In genomic region chrII:9343955-9344354, ce11 we compare ENCODE assay signal across 5 worm cellular contexts.
A peak's percentile ranks its signal among the peaks of the same experiment; 100 is the strongest.
TF ChIP-seq lines count a peak whose summit lies in the region.

No protein-coding gene starts in this region.

TF ChIP-seq in whole organism, L1 larva, 84 proteins besides CTCF, POLR2A, EP300 and RAD21 (continues in another document):
- TF ChIP-seq unc-86 (tag; optimal IDR thresholded peaks at IDR 0.05; lab: Kevin White, UChicago) (no peak), blmp-1 (tag; optimal IDR thresholded peaks at IDR 0.05; lab: Kevin White, UChicago) (peak; percentile 96), swsn-7 (tag; optimal IDR thresholded peaks at IDR 0.05; lab: Kevin White, UChicago) (no peak), grh-1 (GFP tag; IDR thresholded peaks at IDR 0.05; lab: Robert Waterston, UW) (peak; percentile 38; the same call in 1 of the 2 replicates), nhr-85 (tag; lab: Kevin White, UChicago) (peak; percentile 94), snu-23 (GFP tag; optimal IDR thresholded peaks at IDR 0.05; lab: Kevin White, UChicago) (peak; percentile 48), pag-3 (tag; optimal IDR thresholded peaks at IDR 0.05; lab: Kevin White, UChicago; ENCODE audit: borderline replicate concordance, insufficient read depth) (no peak), xbp-1 (tag; optimal IDR thresholded peaks at IDR 0.05; lab: Kevin White, UChicago) (no peak), nhr-12 (tag; optimal IDR thresholded peaks at IDR 0.05; lab: Kevin White, UChicago) (no peak), lin-14 (GFP tag; optimal IDR thresholded peaks at IDR 0.05; lab: Kevin White, UChicago) (peak; percentile 84), tbx-2 (tag; optimal IDR thresholded peaks at IDR 0.05; lab: Kevin White, UChicago) (peak; percentile 59), fkh-4 (tag; optimal IDR thresholded peaks at IDR 0.05; lab: Kevin White, UChicago; ENCODE audit: borderline replicate concordance) (no peak), nhr-19 (GFP tag; conservative IDR thresholded peaks at IDR 0.05; lab: Robert Waterston, UW) (peak; percentile 53), sox-4 (tag; optimal IDR thresholded peaks at IDR 0.05; lab: Kevin White, UChicago) (no peak), isw-1 (GFP tag; IDR thresholded peaks at IDR 0.05; lab: Robert Waterston, UW) (no peak), ztf-11 (tag; optimal IDR thresholded peaks at IDR 0.05; lab: Kevin White, UChicago) (no peak), nhr-90 (tag; optimal IDR thresholded peaks at IDR 0.05; lab: Kevin White, UChicago; ENCODE audit: poor library complexity) (peak; percentile 48), egl-13 (tag; optimal IDR thresholded peaks at IDR 0.05; lab: Kevin White, UChicago) (no peak)

TF ChIP-seq in whole organism, L2 larva, 48 proteins besides CTCF, POLR2A, EP300 and RAD21 (continues in another document):
- TF ChIP-seq unc-39 (tag; optimal IDR thresholded peaks at IDR 0.05; lab: Kevin White, UChicago): no peak
- TF ChIP-seq ZK546.5 (tag; optimal IDR thresholded peaks at IDR 0.05; lab: Kevin White, UChicago): no peak
- no peak for TF ChIP-seq snpc-4 (tag; optimal IDR thresholded peaks at IDR 0.05; lab: Kevin White, UChicago)
- TF ChIP-seq sem-4 (tag; optimal IDR thresholded peaks at IDR 0.05; lab: Kevin White, UChicago): no peak
- TF ChIP-seq mdl-1 (tag; optimal IDR thresholded peaks at IDR 0.05; lab: Kevin White, UChicago): peak in 1 of 2 experiments; percentile 7
- TF ChIP-seq lin-13 (GFP tag; optimal IDR thresholded peaks at IDR 0.05; lab: Kevin White, UChicago): no peak
- TF ChIP-seq skn-1 (tag; optimal IDR thresholded peaks at IDR 0.05; lab: Kevin White, UChicago): no peak
- TF ChIP-seq ztf-11 (tag; optimal IDR thresholded peaks at IDR 0.05; lab: Kevin White, UChicago): no peak
- TF ChIP-seq nhr-25 (tag; optimal IDR thresholded peaks at IDR 0.05; lab: Kevin White, UChicago): peak; percentile 69
- TF ChIP-seq mab-5 (tag; optimal IDR thresholded peaks at IDR 0.05; lab: Kevin White, UChicago): no peak
- peak; percentile 85 for TF ChIP-seq blmp-1 (tag; optimal IDR thresholded peaks at IDR 0.05; lab: Kevin White, UChicago; ENCODE audit: insufficient read depth)
- no peak for TF ChIP-seq lin-39 (tag; optimal IDR thresholded peaks at IDR 0.05; lab: Kevin White, UChicago)
- TF ChIP-seq alr-1 (tag; optimal IDR thresholded peaks at IDR 0.05; lab: Kevin White, UChicago): no peak
- no peak for TF ChIP-seq nhr-11 (tag; optimal IDR thresholded peaks at IDR 0.05; lab: Kevin White, UChicago)
- peak; percentile 93 for TF ChIP-seq nhr-21 (tag; optimal IDR thresholded peaks at IDR 0.05; lab: Kevin White, UChicago)
- TF ChIP-seq gmeb-1 (tag; optimal IDR thresholded peaks at IDR 0.05; lab: Kevin White, UChicago): peak; percentile 43
- TF ChIP-seq ceh-82 (tag; optimal IDR thresholded peaks at IDR 0.05; lab: Kevin White, UChicago): no peak
- TF ChIP-seq Y55F3AM.14 (GFP tag; optimal IDR thresholded peaks at IDR 0.05; lab: Kevin White, UChicago): no peak
- TF ChIP-seq lin-11 (tag; optimal IDR thresholded peaks at IDR 0.05; lab: Kevin White, UChicago): no peak
- no peak for TF ChIP-seq ama-1 (optimal IDR thresholded peaks at IDR 0.05; lab: Kevin White, UChicago)

TF ChIP-seq in whole organism, L3 larva, 47 proteins besides CTCF, POLR2A, EP300 and RAD21:
- peak; percentile 92 for TF ChIP-seq nhr-43 (tag; optimal IDR thresholded peaks at IDR 0.05; lab: Kevin White, UChicago; ENCODE audit: poor library complexity, severe bottlenecking)
- TF ChIP-seq pqm-1 (tag; optimal IDR thresholded peaks at IDR 0.05; lab: Kevin White, UChicago): no peak
- peak; percentile 51 for TF ChIP-seq nhr-25 (tag; optimal IDR thresholded peaks at IDR 0.05; lab: Kevin White, UChicago)
- TF ChIP-seq nhr-23 (tag; optimal IDR thresholded peaks at IDR 0.05; lab: Kevin White, UChicago): peak; percentile 65
- peak; percentile 58 for TF ChIP-seq unc-62 (GFP tag; optimal IDR thresholded peaks at IDR 0.05; lab: Kevin White, UChicago)
- TF ChIP-seq aly-2 (tag; optimal IDR thresholded peaks at IDR 0.05; lab: Kevin White, UChicago): no peak
- TF ChIP-seq tbx-2 (tag; optimal IDR thresholded peaks at IDR 0.05; lab: Kevin White, UChicago): peak; percentile 39
- TF ChIP-seq elt-3 (tag; optimal IDR thresholded peaks at IDR 0.05; lab: Kevin White, UChicago): peak in 2 of 3 experiments; percentile 59 to 86

TF ChIP-seq in whole organism, L4 larva, 104 proteins besides CTCF, POLR2A, EP300 and RAD21 (continues in another document):
- TF ChIP-seq ceh-62 (tag; optimal IDR thresholded peaks at IDR 0.05; lab: Kevin White, UChicago) (no peak), nhr-48 (tag; optimal IDR thresholded peaks at IDR 0.05; lab: Kevin White, UChicago) (no peak), set-16 (GFP tag; IDR thresholded peaks at IDR 0.05; lab: Robert Waterston, UW) (no peak), nhr-28 (tag; optimal IDR thresholded peaks at IDR 0.05; lab: Kevin White, UChicago) (peak; percentile 82), tag-97 (GFP tag; IDR thresholded peaks at IDR 0.05; lab: Robert Waterston, UW) (no peak), ceh-32 (tag; optimal IDR thresholded peaks at IDR 0.05; lab: Kevin White, UChicago; ENCODE audit: poor library complexity) (no peak), skn-1 (tag; optimal IDR thresholded peaks at IDR 0.05; lab: Kevin White, UChicago) (no peak), Y75B8A.6 (GFP tag; IDR thresholded peaks at IDR 0.05; lab: Robert Waterston, UW) (no peak), Y5F2A.4 (GFP tag; optimal IDR thresholded peaks at IDR 0.05; lab: Kevin White, UChicago) (no peak), zfp-3 (GFP tag; conservative IDR thresholded peaks at IDR 0.05; lab: Robert Waterston, UW) (no peak), gei-8 (GFP tag; optimal IDR thresholded peaks at IDR 0.05; lab: Kevin White, UChicago) (no peak), hlh-30 (tag; optimal IDR thresholded peaks at IDR 0.05; lab: Kevin White, UChicago; ENCODE audit: insufficient read depth) (peak; percentile 83), nhr-76 (tag; optimal IDR thresholded peaks at IDR 0.05; lab: Kevin White, UChicago) (no peak), fos-1 (tag; optimal IDR thresholded peaks at IDR 0.05; lab: Kevin White, UChicago) (no peak), zag-1 (tag; optimal IDR thresholded peaks at IDR 0.05; lab: Kevin White, UChicago) (no peak), spr-1 (tag; optimal IDR thresholded peaks at IDR 0.05; lab: Kevin White, UChicago) (no peak), dmd-8 (GFP tag; IDR thresholded peaks at IDR 0.05; lab: Robert Waterston, UW) (no peak), mxl-3 (GFP tag; optimal IDR thresholded peaks at IDR 0.05; lab: Kevin White, UChicago) (peak; percentile 83), ceh-28 (tag; optimal IDR thresholded peaks at IDR 0.05; lab: Kevin White, UChicago) (no peak), zfp-2 (tag; optimal IDR thresholded peaks at IDR 0.05; lab: Kevin White, UChicago) (no peak), ztf-11 (tag; optimal IDR thresholded peaks at IDR 0.05; lab: Kevin White, UChicago) (no peak), sdz-12 (GFP tag; optimal IDR thresholded peaks at IDR 0.05; lab: Kevin White, UChicago) (no peak), mdl-1 (tag; optimal IDR thresholded peaks at IDR 0.05; lab: Kevin White, UChicago) (peak in 1 of 2 experiments; percentile 79), nhr-25 (tag; optimal IDR thresholded peaks at IDR 0.05; lab: Kevin White, UChicago; ENCODE audit: borderline replicate concordance, insufficient read depth) (peak; percentile 1), dmd-6 (GFP tag; IDR thresholded peaks at IDR 0.05; lab: Robert Waterston, UW) (peak; percentile 10; the same call in 1 of the 2 replicates), fkh-10 (GFP tag; optimal IDR thresholded peaks at IDR 0.05; lab: Kevin White, UChicago) (no peak)

TF ChIP-seq in whole organism, mixed stage, embryonic, 35 proteins besides CTCF, POLR2A, EP300 and RAD21:
- TF ChIP-seq elt-3 (tag; optimal IDR thresholded peaks at IDR 0.05; lab: Kevin White, UChicago) (peak; percentile 20), flh-1 (GFP tag; optimal IDR thresholded peaks at IDR 0.05; lab: Kevin White, UChicago) (no peak), nhr-237 (tag; optimal IDR thresholded peaks at IDR 0.05; lab: Kevin White, UChicago) (no peak), nhr-76 (tag; optimal IDR thresholded peaks at IDR 0.05; lab: Kevin White, UChicago) (no peak), unc-62 (GFP tag; optimal IDR thresholded peaks at IDR 0.05; lab: Kevin White, UChicago) (no peak)

Comparison
In these comparisons a context has a peak if more than half of its experiments do, and no peak if none do; other contexts are left out.
1. Of the 29 proteins assayed by ChIP-seq in both whole organism, L4 larva and whole organism, L1 larva: peak only in whole organism, L4 larva: nhr-28; only in whole organism, L1 larva: mep-1 and unc-130; in both: none; in neither: 22; mixed calls (peak in some experiments, not most) for 4.